Worm (Caenorhabditis elegans) whole organism, early embryonic: ENCODE data around the gene hda-2.

Source experiments
- B0310.2 ChIP-seq: sonication (generic microtip); optimal IDR thresholded peaks from 2 replicates; lab custom pipeline; 2016; ENCODE audit warnings: mild to moderate bottlenecking, missing genetic modification characterization, missing compliant biosample characterization
- F13C5.2 ChIP-seq: sonication (generic microtip); optimal IDR thresholded peaks from 2 replicates; lab custom pipeline; 2017; ENCODE audit warnings: mild to moderate bottlenecking, missing genetic modification characterization, inconsistent platforms, missing compliant biosample characterization
- aly-1 ChIP-seq: sonication (generic microtip); optimal IDR thresholded peaks from 2 replicates; lab custom pipeline; 2016; ENCODE audit warnings: missing genetic modification characterization, missing compliant biosample characterization
- ama-1 ChIP-seq: fragments of 150-350 bp; optimal IDR thresholded peaks from 2 replicates; lab custom pipeline; 2014
- ceh-13 ChIP-seq: fragments of 200-800 bp; sonication (Bioruptor generic); optimal IDR thresholded peaks from 2 replicates; lab custom pipeline; 2018; ENCODE audit warnings: mild to moderate bottlenecking, missing genetic modification characterization, missing compliant biosample characterization
- ceh-36 ChIP-seq: sonication (generic microtip); optimal IDR thresholded peaks from 2 replicates; lab custom pipeline; 2016; ENCODE audit warnings: missing genetic modification characterization, inconsistent platforms, missing compliant biosample characterization
- ets-7 ChIP-seq: sonication (generic microtip); optimal IDR thresholded peaks from 2 replicates; lab custom pipeline; 2016; ENCODE audit warnings: missing genotype, missing genetic modification characterization, missing compliant biosample characterization
- flt-1 ChIP-seq: fragments of 200-800 bp; sonication (Bioruptor generic); IDR thresholded peaks from 2 replicates; pipeline ENCODE4 v1.3.6; 2022; ENCODE audit warnings: missing genetic modification characterization, missing compliant biosample characterization
- hmbx-1 ChIP-seq: sonication (generic microtip); optimal IDR thresholded peaks from 2 replicates; lab custom pipeline; 2016; ENCODE audit warnings: mild to moderate bottlenecking, missing genetic modification characterization, missing compliant biosample characterization
- hmg-4 ChIP-seq: fragments of 200-800 bp; sonication (Bioruptor generic); optimal IDR thresholded peaks from 2 replicates; lab custom pipeline; 2018; ENCODE audit warnings: mild to moderate bottlenecking, missing genetic modification characterization, missing compliant biosample characterization
- hnd-1 ChIP-seq: sonication (generic microtip); optimal IDR thresholded peaks from 2 replicates; lab custom pipeline; 2016; ENCODE audit warnings: missing genetic modification characterization, missing compliant biosample characterization
- pes-1 ChIP-seq: fragments of 200-800 bp; sonication (Bioruptor generic); IDR thresholded peaks from 2 replicates; pipeline ENCODE4 v1.3.6; 2022; ENCODE audit warnings: missing genetic modification reagents, missing genetic modification characterization, missing compliant biosample characterization
- scrt-1 ChIP-seq: fragments of 200-800 bp; sonication (Bioruptor generic); IDR thresholded peaks from 2 replicates; pipeline ENCODE4 v1.3.6; 2022; ENCODE audit warnings: missing genetic modification characterization, missing compliant biosample characterization
- sea-1 ChIP-seq: fragments of 200-800 bp; sonication (Bioruptor generic); conservative IDR thresholded peaks from 2 replicates; pipeline ENCODE4 v1.3.6; 2022; ENCODE audit warnings: missing genetic modification characterization, missing compliant biosample characterization
- tbx-11 ChIP-seq: fragments of 200-800 bp; sonication (Bioruptor generic); IDR thresholded peaks from 2 replicates; pipeline ENCODE4 v1.3.6; 2022; ENCODE audit warnings: missing genetic modification characterization, missing compliant biosample characterization
- tbx-37 ChIP-seq: fragments of 200-800 bp; sonication (Bioruptor generic); conservative IDR thresholded peaks from 2 replicates; pipeline ENCODE4 v1.3.6; 2022; ENCODE audit warnings: missing genetic modification reagents, missing genetic modification characterization, missing compliant biosample characterization
- tra-4 ChIP-seq: sonication (generic microtip); optimal IDR thresholded peaks from 2 replicates; lab custom pipeline; 2017; ENCODE audit warnings: missing genetic modification characterization, missing compliant biosample characterization

hda-2 gene

DNA sequence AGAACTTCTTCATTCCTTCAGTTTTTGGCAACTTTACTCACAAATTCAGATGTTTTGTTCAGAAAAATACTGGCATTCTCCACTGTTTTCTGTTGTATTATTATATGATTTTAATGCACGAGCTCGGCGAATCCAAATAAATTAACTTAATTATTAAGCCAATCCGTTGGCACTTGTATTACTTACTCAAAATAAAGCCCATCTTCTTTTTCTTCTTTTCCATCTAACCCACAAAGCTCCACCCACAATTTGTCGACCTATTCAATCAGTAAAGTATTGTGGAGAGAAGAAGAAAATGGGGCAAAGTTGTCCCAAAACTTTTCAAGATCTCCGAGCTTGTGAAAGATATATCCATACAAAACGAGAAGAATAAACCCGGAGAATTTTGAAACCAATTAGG, 31.1 kb downstream of the hda-2 start:
- TF ChIP-seq flt-1 (GFP tag; lab: Robert Waterston, UW) = no peak

DNA sequence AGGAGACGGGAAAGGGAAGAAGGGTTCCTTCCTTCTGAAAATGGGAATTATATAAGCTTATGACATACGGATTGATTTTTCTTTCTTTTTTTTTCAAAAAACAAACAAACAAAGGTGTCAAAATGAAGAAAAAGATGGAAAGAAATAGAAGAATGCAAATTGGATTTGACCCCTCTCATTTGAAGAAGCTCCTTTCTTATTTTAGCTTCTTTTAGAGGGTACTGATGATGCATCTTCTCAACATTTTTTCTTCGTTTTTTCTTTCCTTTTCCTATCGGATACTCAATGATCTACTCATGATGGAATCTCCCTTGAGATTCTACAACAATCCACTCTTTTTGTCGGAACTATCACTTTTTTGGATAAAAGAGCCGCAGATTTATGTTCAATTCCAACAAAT, 32.2 kb downstream of the hda-2 start:
- TF ChIP-seq flt-1 (GFP tag; lab: Robert Waterston, UW) (no peak), scrt-1 (no peak), hmbx-1 (tag; lab: Kevin White, UChicago) (no peak)

DNA sequence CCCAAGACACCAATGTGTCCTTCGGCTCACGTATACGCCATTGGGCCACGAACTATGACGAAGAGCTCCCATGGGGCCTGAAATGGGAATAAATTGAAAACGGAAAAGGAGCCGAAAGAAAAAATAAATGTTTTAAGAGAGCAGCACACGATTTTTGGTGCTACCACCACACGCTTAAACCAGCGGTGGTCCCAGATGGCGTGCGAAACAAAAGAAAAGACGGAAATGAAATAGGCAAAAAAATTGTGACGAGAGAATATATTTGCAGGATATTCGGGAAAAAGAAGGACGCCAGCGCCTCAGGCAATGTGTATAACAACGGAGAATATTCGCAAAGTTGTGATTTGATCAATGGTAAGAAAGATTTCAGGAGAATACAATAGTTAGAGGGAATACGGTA, 35.4 kb downstream of the hda-2 start:
- TF ChIP-seq tbx-37 = no peak

DNA sequence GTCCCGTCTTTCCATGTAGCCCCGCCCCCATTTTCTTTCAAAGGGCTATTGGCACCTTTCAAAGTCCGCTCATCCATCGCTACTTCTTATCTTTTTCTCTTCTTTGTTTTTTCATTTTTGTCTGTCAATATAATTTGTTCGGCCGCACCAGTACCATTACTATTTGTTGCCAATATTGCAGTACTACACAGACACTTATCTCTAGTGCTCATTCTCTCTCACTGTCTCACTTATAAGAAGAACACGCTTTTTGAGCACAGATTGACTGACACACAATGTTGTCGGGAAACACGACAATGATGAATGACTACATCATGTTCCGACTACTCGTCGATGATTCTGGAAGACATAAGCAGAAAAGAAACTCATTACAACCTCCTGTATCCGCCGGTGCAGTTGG, 37.3 kb downstream of the hda-2 start:
- TF ChIP-seq scrt-1 (no peak), hnd-1 (tag; lab: Kevin White, UChicago) (no peak), tbx-37 (no peak), B0310.2 (no peak), ama-1 (lab: Kevin White, UChicago) (no peak), aly-1 (no peak), tbx-11 (no peak), sea-1 (no peak), pes-1 (no peak), hmbx-1 (tag; lab: Kevin White, UChicago) (no peak), flt-1 (GFP tag; lab: Robert Waterston, UW) (no peak)

DNA sequence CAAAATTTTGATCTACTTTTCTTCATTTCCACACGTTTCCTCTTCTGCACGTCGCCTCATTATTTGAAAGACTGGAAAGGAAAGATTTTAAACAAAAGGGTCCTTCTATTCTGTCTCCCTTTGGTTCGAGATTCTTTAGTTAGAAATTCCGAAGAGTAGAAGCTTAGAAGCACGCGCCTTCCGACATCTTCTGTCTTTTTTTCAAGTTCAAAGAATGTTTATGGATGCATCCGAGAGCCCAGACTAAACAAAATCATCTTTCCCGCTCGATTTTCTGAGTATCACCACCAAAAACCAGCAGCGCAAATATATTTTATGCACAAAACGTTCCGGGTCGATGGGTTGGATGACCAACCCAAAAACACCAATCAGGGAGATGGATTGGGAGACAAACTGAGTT, 38.3 kb downstream of the hda-2 start:
- TF ChIP-seq tbx-11 = no peak
- no peak for TF ChIP-seq pes-1
- TF ChIP-seq flt-1 (GFP tag; lab: Robert Waterston, UW) = no peak
- TF ChIP-seq tbx-37 = no peak
- TF ChIP-seq tra-4 (tag; lab: Kevin White, UChicago) = no peak
- TF ChIP-seq B0310.2 = no peak
- TF ChIP-seq ceh-36 (tag; lab: Kevin White, UChicago) = no peak
- TF ChIP-seq hnd-1 (tag; lab: Kevin White, UChicago) = no peak
- TF ChIP-seq F13C5.2 (tag; lab: Kevin White, UChicago) = no peak
- TF ChIP-seq hmg-4 = no peak

DNA sequence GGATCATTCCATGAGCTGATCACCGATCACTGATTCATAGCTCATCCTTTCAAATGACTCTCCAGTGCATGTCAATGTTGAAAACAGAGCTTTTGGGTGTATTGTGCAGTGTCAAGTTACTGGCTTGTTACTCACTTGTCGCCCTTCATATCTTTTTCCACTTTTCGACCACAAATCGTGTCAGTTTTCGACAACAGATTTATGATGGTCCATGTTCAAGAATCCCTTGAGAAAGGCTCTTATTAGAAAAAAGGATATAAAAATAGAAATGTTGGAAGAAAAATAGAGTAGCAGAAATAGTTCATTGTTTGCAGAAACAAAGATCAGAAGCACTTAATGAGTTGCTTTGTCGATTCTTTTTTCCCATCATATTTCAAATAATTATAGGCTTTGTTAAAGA, 38.9 kb downstream of the hda-2 start:
- TF ChIP-seq ceh-13 (GFP tag; lab: Kevin White, UChicago) = no peak
- no peak for TF ChIP-seq F13C5.2 (tag; lab: Kevin White, UChicago)
- TF ChIP-seq tbx-37 = no peak
- no peak for TF ChIP-seq tbx-11
- no peak for TF ChIP-seq tra-4 (tag; lab: Kevin White, UChicago)
- TF ChIP-seq ama-1 (lab: Kevin White, UChicago) = no peak
- no peak for TF ChIP-seq B0310.2
- TF ChIP-seq hmbx-1 (tag; lab: Kevin White, UChicago) = no peak
- no peak for TF ChIP-seq hmg-4
- no peak for TF ChIP-seq hnd-1 (tag; lab: Kevin White, UChicago)
- no peak for TF ChIP-seq ets-7 (tag; lab: Kevin White, UChicago)
- TF ChIP-seq pes-1 = no peak
- TF ChIP-seq flt-1 (GFP tag; lab: Robert Waterston, UW) = no peak

DNA sequence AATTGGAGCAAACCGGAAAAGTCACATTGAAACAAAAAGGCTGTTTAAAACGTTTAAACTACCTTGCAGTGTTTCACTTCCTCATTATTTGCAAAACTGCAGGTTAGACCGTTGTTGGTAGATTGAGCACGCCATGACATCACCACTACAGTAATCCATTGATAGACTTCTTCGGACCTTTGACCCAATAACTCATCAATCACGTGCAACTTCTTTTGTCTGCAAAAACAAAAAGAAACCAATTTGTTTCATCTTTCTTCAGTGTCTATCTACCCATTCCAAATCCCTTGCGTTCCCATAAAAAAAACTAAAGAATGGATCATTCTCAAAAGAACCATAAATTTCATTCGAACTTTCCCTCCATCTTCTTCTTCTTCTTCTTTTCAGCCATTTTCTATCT, 41.3 kb downstream of the hda-2 start:
- TF ChIP-seq B0310.2 = no peak

DNA sequence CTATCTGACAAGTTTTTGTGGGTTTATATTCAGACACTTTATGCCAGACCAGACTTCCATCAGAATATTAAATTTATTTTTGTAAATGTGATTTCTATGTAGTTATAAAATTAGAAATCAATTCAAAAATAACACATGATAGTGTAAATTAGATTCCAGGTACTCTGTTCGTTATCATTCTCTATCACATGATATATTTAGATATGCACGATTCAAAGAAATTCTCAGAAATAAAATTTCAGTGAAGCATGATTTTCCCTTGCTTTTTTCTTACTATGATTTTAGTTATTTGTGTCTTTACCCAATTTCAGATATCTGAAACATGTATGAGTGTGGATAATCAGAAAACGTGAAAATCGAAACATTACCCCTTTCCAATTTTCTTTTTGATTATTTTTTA, 44.8 kb downstream of the hda-2 start:
- TF ChIP-seq hmg-4 = no peak
- TF ChIP-seq F13C5.2 (tag; lab: Kevin White, UChicago) = no peak
- no peak for TF ChIP-seq hmbx-1 (tag; lab: Kevin White, UChicago)
- TF ChIP-seq flt-1 (GFP tag; lab: Robert Waterston, UW) = no peak
- no peak for TF ChIP-seq ceh-36 (tag; lab: Kevin White, UChicago)
- TF ChIP-seq ceh-13 (GFP tag; lab: Kevin White, UChicago) = no peak
- TF ChIP-seq tbx-11 = no peak
- no peak for TF ChIP-seq aly-1
- no peak for TF ChIP-seq tbx-37
- no peak for TF ChIP-seq hnd-1 (tag; lab: Kevin White, UChicago)
- no peak for TF ChIP-seq ets-7 (tag; lab: Kevin White, UChicago)

DNA sequence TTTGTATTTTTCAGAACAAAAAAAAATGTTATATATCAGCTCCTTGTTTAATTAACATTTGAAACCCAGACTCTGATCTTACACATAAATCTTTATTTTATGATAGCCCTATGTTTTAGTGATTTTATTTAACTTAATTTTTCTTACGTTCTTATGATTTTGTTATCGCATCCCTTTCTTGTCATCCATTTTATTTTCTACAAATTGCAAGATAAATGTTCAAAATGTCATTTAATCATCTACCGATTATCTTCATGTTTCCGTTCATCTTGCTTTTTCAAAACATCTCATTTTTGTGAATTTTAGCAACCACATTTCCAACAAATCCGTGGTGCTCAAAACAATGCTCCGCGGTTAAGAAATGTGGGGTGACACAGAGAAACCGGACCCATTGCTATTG, 46.1 kb downstream of the hda-2 start, which contains the start of gene DH11.5:
Gene DH11.5, plus strand, starts transcription at position 301 of the 400 bp plus-strand sequence.
- TF ChIP-seq tbx-37 (no peak), ceh-13 (GFP tag; lab: Kevin White, UChicago) (no peak), hmg-4 (no peak), pes-1 (no peak), tra-4 (tag; lab: Kevin White, UChicago) (no peak), sea-1 (no peak), tbx-11 (no peak), ama-1 (lab: Kevin White, UChicago) (no peak), ets-7 (tag; lab: Kevin White, UChicago) (no peak), B0310.2 (no peak), scrt-1 (no peak), hnd-1 (tag; lab: Kevin White, UChicago) (no peak), flt-1 (GFP tag; lab: Robert Waterston, UW) (no peak), hmbx-1 (tag; lab: Kevin White, UChicago) (no peak), ceh-36 (tag; lab: Kevin White, UChicago) (no peak), F13C5.2 (tag; lab: Kevin White, UChicago) (no peak), aly-1 (no peak)
